Fruit fly (Drosophila melanogaster) whole organism, wandering third instar larva: ENCODE data around the gene Eig71Eg.

Experiments
- Abd-B ChIP-seq: fragments of >200 bp; optimal IDR thresholded peaks from 2 replicates; lab custom pipeline; 2017; ENCODE audit warnings: missing biosample characterization, missing genetic modification characterization
- CG32264 ChIP-seq: fragments of 200-800 bp; sonication (Bioruptor generic); optimal IDR thresholded peaks from 2 replicates; lab custom pipeline; 2016; ENCODE audit warnings: missing biosample characterization, missing genetic modification characterization
- CrebA ChIP-seq: fragments of 200-800 bp; sonication (Bioruptor generic); optimal IDR thresholded peaks from 2 replicates; lab custom pipeline; 2016; ENCODE audit warnings: missing biosample characterization, mild to moderate bottlenecking, missing genetic modification characterization, borderline replicate concordance
- Dif ChIP-seq: fragments of 200-275, 200-300 bp; sonication (Bioruptor generic); optimal IDR thresholded peaks from 2 replicates; lab custom pipeline; 2018; ENCODE audit warnings: missing biosample characterization, missing genetic modification characterization; ENCODE audit not compliant: partially characterized antibody
- HLH106 ChIP-seq: fragments of 200-800 bp; optimal IDR thresholded peaks from 3 replicates; lab custom pipeline; 2019; ENCODE audit warnings: missing biosample characterization, mild to moderate bottlenecking, missing genetic modification characterization, moderate library complexity
- Hnf4 ChIP-seq: fragments of 200-800 bp; sonication (Bioruptor generic); optimal IDR thresholded peaks from 2 replicates; lab custom pipeline; 2016; ENCODE audit warnings: missing biosample characterization, mild to moderate bottlenecking, missing genetic modification characterization
- Hr78 ChIP-seq: fragments of >200 bp; optimal IDR thresholded peaks from 2 replicates; lab custom pipeline; 2017; ENCODE audit warnings: missing biosample characterization, missing genetic modification characterization
- Hr83 ChIP-seq: fragments of 200-300 bp; sonication (Bioruptor generic); optimal IDR thresholded peaks from 2 replicates; lab custom pipeline; 2016; ENCODE audit warnings: missing biosample characterization, mild to moderate bottlenecking, missing genetic modification characterization, moderate library complexity; ENCODE audit not compliant: poor library complexity, severe bottlenecking
- Jra ChIP-seq: sonication (Bioruptor generic); optimal IDR thresholded peaks from 2 replicates; lab custom pipeline; 2016; ENCODE audit warnings: missing biosample characterization, missing genetic modification characterization
- Myc ChIP-seq: fragments of >200 bp; optimal IDR thresholded peaks from 2 replicates; lab custom pipeline; 2017
- N ChIP-seq: fragments of >200 bp; optimal IDR thresholded peaks from 2 replicates; lab custom pipeline; 2018; ENCODE audit warnings: missing biosample characterization, missing external identifiers, missing genetic modification characterization
- OdsH ChIP-seq: fragments of 200-800 bp; sonication (Bioruptor generic); optimal IDR thresholded peaks from 2 replicates; lab custom pipeline; 2016; ENCODE audit warnings: missing biosample characterization, mild to moderate bottlenecking, missing genetic modification characterization
- Rel ChIP-seq, 2 experiments: fragments of 200-800 bp; sonication (Bioruptor generic) in 1 of 2; optimal IDR thresholded peaks; 2 replicates in 1 of 2; 3 replicates in 1 of 2; lab custom pipeline; 2016 to 2019; ENCODE audit warnings: mild to moderate bottlenecking in 2 of 2, missing biosample characterization in 2 of 2, missing genetic modification characterization in 2 of 2, moderate library complexity in 1 of 2
- Sp1 ChIP-seq: fragments of 200-800 bp; sonication (Bioruptor generic); optimal IDR thresholded peaks from 3 replicates; lab custom pipeline; 2019; ENCODE audit warnings: missing biosample characterization, mild to moderate bottlenecking, missing genetic modification characterization, moderate library complexity
- Vsx2 ChIP-seq: fragments of 200-300, 225-300 bp; sonication (Bioruptor generic); optimal IDR thresholded peaks from 2 replicates; lab custom pipeline; 2018; ENCODE audit warnings: missing biosample characterization, missing genetic modification characterization; ENCODE audit not compliant: partially characterized antibody
- br ChIP-seq: fragments of 200-800 bp; sonication (Bioruptor generic); optimal IDR thresholded peaks from 2 replicates; lab custom pipeline; 2016; ENCODE audit warnings: missing biosample characterization, missing genetic modification characterization
- brk ChIP-seq: fragments of 200-800 bp; sonication (Bioruptor generic); optimal IDR thresholded peaks from 2 replicates; lab custom pipeline; 2016; ENCODE audit warnings: missing biosample characterization, mild to moderate bottlenecking, missing genetic modification characterization
- dl ChIP-seq, 2 experiments: fragments of 175-275, 200-275 bp in 1 of 2; fragments of 200-275 bp in 1 of 2; sonication (Bioruptor generic); optimal IDR thresholded peaks; lab custom pipeline; 2018; ENCODE audit warnings: mild to moderate bottlenecking in 2 of 2, missing biosample characterization in 2 of 2, missing genetic modification characterization in 2 of 2, moderate library complexity in 2 of 2; ENCODE audit not compliant: partially characterized antibody in 2 of 2, insufficient read depth in 1 of 2
- dmrt93B ChIP-seq: fragments of 200-800 bp; sonication (Bioruptor generic); optimal IDR thresholded peaks from 2 replicates; lab custom pipeline; 2018; ENCODE audit warnings: missing biosample characterization, mild to moderate bottlenecking, missing genetic modification characterization
- dsf ChIP-seq: sonication (Bioruptor generic); optimal IDR thresholded peaks from 2 replicates; lab custom pipeline; 2016; ENCODE audit warnings: missing biosample characterization, missing genetic modification characterization, borderline replicate concordance
- ey ChIP-seq: fragments of 200-800 bp; sonication (Bioruptor generic); optimal IDR thresholded peaks from 2 replicates; lab custom pipeline; 2016; ENCODE audit warnings: missing biosample characterization, missing genetic modification characterization
- foxo ChIP-seq, 2 experiments: fragments of 200-800 bp; sonication (Bioruptor generic); optimal IDR thresholded peaks; 2 replicates in 1 of 2; 3 replicates in 1 of 2; lab custom pipeline; 2016 to 2017; ENCODE audit warnings: missing biosample characterization in 2 of 2, missing genetic modification characterization in 2 of 2
- fru ChIP-seq: fragments of 200-800 bp; sonication (Bioruptor generic); optimal IDR thresholded peaks from 3 replicates; lab custom pipeline; 2016; ENCODE audit warnings: missing biosample characterization, mild to moderate bottlenecking, missing genetic modification characterization
- h ChIP-seq: fragments of 200-800 bp; sonication (Bioruptor generic); optimal IDR thresholded peaks from 3 replicates; lab custom pipeline; 2016; ENCODE audit warnings: missing biosample characterization, mild to moderate bottlenecking, missing genetic modification characterization
- jim ChIP-seq: fragments of 175-275, 200-325 bp; sonication (Bioruptor generic); optimal IDR thresholded peaks from 2 replicates; lab custom pipeline; 2016; ENCODE audit warnings: missing biosample characterization, mild to moderate bottlenecking, missing genetic modification characterization
- lola ChIP-seq: fragments of >200 bp; optimal IDR thresholded peaks from 2 replicates; lab custom pipeline; 2017; ENCODE audit warnings: missing biosample characterization, missing genetic modification characterization
- pan ChIP-seq: fragments of >200 bp; optimal IDR thresholded peaks from 2 replicates; lab custom pipeline; 2017
- psq ChIP-seq: fragments of 200-800 bp; sonication (Bioruptor generic); optimal IDR thresholded peaks from 3 replicates; lab custom pipeline; 2017; ENCODE audit warnings: missing biosample characterization, mild to moderate bottlenecking, missing genetic modification characterization, moderate library complexity
- rgr ChIP-seq: fragments of 200-800 bp; sonication (Bioruptor generic); optimal IDR thresholded peaks from 3 replicates; lab custom pipeline; 2016; ENCODE audit warnings: missing biosample characterization, mild to moderate bottlenecking, missing genetic modification characterization
- sage ChIP-seq: fragments of 200-800 bp; sonication (Bioruptor generic); optimal IDR thresholded peaks from 2 replicates; lab custom pipeline; 2016; ENCODE audit warnings: missing biosample characterization, mild to moderate bottlenecking, missing genetic modification characterization
- sv ChIP-seq: fragments of 200-800 bp; sonication (Bioruptor generic); optimal IDR thresholded peaks from 3 replicates; lab custom pipeline; 2016; ENCODE audit warnings: missing biosample characterization, missing genetic modification characterization
- tai ChIP-seq: sonication (Bioruptor generic); optimal IDR thresholded peaks from 2 replicates; lab custom pipeline; 2016; ENCODE audit warnings: missing biosample characterization, missing genetic modification characterization
- usp ChIP-seq: fragments of >200 bp; optimal IDR thresholded peaks from 2 replicates; lab custom pipeline; 2017; ENCODE audit warnings: missing biosample characterization, missing genetic modification characterization
- woc ChIP-seq: sonication (Bioruptor generic); optimal IDR thresholded peaks from 2 replicates; lab custom pipeline; 2016; ENCODE audit warnings: missing biosample characterization, mild to moderate bottlenecking, missing genetic modification characterization

The Eig71Eg gene

DNA sequence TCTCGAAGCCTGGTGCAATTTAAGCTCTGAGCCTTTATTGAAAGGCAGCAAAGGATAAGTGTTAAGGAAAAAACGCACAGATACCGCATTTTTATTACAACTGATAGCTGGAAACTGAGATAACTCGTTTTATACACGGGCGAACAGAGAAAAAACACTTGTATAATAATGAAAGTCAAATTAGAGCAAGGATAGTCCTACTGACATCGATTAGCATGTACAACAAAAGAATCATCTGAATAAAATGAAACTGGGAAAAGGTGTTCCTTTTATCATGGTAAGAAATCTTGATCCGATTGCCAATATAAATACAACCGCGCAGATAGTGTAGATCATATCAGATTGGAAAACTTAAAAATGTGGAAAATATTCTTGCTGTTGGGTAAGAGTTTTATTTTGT lies 3.5 kb downstream of the Eig71Eg start, which contains the start of the genes Eig71Ej and Eig71Ek:
Gene Eig71Ej (minus strand): TSS at position 101 of the 400 bp plus-strand sequence.
Gene Eig71Ek (plus strand): TSS at position 334 of the 400 bp plus-strand sequence.
- TF ChIP-seq dsf (GFP tag; lab: Kevin White, UChicago): no peak
- TF ChIP-seq CG32264 (GFP tag; lab: Kevin White, UChicago): no peak
- TF ChIP-seq tai: no peak
- TF ChIP-seq fru (GFP tag; lab: Kevin White, UChicago): no peak
- TF ChIP-seq psq (GFP tag; lab: Kevin White, UChicago): no peak
- no peak for TF ChIP-seq sv (GFP tag; lab: Kevin White, UChicago)
- TF ChIP-seq Hr83: no peak
- no peak for TF ChIP-seq OdsH (GFP tag; lab: Kevin White, UChicago)
- no peak for TF ChIP-seq Abd-B (GFP tag; lab: Kevin White, UChicago)
- TF ChIP-seq lola (GFP tag; lab: Kevin White, UChicago): no peak
- TF ChIP-seq foxo (GFP tag; optimal IDR thresholded peaks at IDR 0.05; lab: Kevin White, UChicago): no peak
- TF ChIP-seq jim (GFP tag; lab: Kevin White, UChicago): no peak
- no peak for TF ChIP-seq woc (GFP tag; lab: Kevin White, UChicago)
- no peak for TF ChIP-seq sage (GFP tag; lab: Kevin White, UChicago)
- TF ChIP-seq Sp1: no peak
- no peak for TF ChIP-seq ey
- TF ChIP-seq Hnf4: no peak
- no peak for TF ChIP-seq N (GFP tag; lab: Kevin White, UChicago)

dm6 chr3L:15661567-15661966 lies 4.1 kb downstream of the Eig71Eg start, which contains the start of gene CG43082:
CG43082 (plus strand) TSS chr3L:15661867.
- no peak for TF ChIP-seq dl (GFP tag; optimal IDR thresholded peaks at IDR 0.05; lab: Kevin White, UChicago; ENCODE audit: insufficient read depth in 1 of 2, partially characterized antibody in 2 of 2)
- TF ChIP-seq Myc (lab: Kevin White, UChicago): no peak
- no peak for TF ChIP-seq Hr78 (GFP tag; lab: Kevin White, UChicago)
- no peak for TF ChIP-seq HLH106 (tag; lab: Kevin White, UChicago)
- no peak for TF ChIP-seq brk (GFP tag; lab: Kevin White, UChicago)
- TF ChIP-seq lola (GFP tag; lab: Kevin White, UChicago): no peak
- no peak for TF ChIP-seq Dif (GFP tag; lab: Kevin White, UChicago)

DNA sequence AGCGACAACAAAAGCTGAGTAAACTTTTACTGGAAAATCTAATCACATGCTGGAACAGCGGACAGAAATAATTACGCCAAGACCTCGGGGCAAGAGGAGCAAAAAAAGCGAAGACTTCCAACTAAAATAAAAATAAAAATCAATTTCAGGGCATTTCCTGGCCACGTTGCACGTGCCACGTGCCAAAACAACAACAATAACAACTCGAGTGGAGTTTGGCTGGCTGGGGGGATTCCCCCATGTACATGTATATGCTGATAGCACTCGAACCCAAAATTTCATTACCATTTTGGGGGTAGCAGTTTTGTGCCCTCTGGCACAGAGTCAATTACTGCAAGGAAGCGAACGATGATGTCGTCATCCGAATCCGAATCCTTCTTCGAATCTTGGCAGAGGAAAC lies 5.1 kb downstream of the Eig71Eg start:
- TF ChIP-seq tai (no peak), rgr (GFP tag; lab: Kevin White, UChicago) (no peak), foxo (GFP tag; optimal IDR thresholded peaks at IDR 0.05; lab: Kevin White, UChicago) (no peak), psq (GFP tag; lab: Kevin White, UChicago) (no peak), usp (GFP tag; lab: Kevin White, UChicago) (no peak), h (GFP tag; lab: Kevin White, UChicago) (no peak), Sp1 (no peak), dmrt93B (GFP tag; lab: Kevin White, UChicago) (no peak), pan (lab: Kevin White, UChicago) (no peak), Hr78 (GFP tag; lab: Kevin White, UChicago) (no peak), dsf (GFP tag; lab: Kevin White, UChicago) (no peak), lola (GFP tag; lab: Kevin White, UChicago) (no peak)

- TF ChIP-seq HLH106 (tag; lab: Kevin White, UChicago) (no peak), rgr (GFP tag; lab: Kevin White, UChicago) (no peak), foxo (GFP tag; optimal IDR thresholded peaks at IDR 0.05; lab: Kevin White, UChicago) (no peak), Myc (lab: Kevin White, UChicago) (no peak), CrebA (GFP tag; lab: Kevin White, UChicago) (no peak), Sp1 (no peak), usp (GFP tag; lab: Kevin White, UChicago) (no peak), h (GFP tag; lab: Kevin White, UChicago) (no peak), Jra (GFP tag; lab: Kevin White, UChicago) (no peak), Vsx2 (GFP tag; lab: Kevin White, UChicago) (no peak), br (GFP tag; lab: Kevin White, UChicago) (no peak), Rel (GFP tag; optimal IDR thresholded peaks at IDR 0.05; lab: Kevin White, UChicago) (no peak), Rel (tag; optimal IDR thresholded peaks at IDR 0.05; lab: Kevin White, UChicago) (no peak), Abd-B (GFP tag; lab: Kevin White, UChicago) (no peak)
Measured at dm6 chr3L:15664199-15664794, 6.9 kb downstream of the Eig71Eg start.
